Worm (Caenorhabditis elegans): ENCODE measurements around the gene mxl-2.

DNA sequence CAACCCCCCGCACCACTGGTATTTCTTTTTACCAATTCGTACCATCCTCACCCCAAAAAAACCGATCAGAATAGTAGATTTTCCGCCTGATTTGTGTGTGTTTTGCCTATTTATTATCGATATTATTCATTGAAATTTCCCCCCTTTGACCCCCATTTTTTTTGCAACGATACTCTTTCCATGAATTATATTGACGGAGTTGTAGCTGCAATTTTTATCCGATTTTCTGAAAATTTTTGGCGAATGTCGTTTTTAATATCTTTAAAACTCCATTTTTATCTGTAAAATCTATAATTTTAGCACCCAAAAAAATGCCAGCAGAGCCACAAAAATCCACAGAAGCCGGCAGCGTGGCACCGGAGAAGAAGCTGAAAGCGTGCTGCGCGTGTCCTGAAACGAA is 2.8 kb upstream of the mxl-2 start, which contains the start of gene cox-17:
- TF ChIP-seq unc-62 (GFP tag; optimal IDR thresholded peaks at IDR 0.05), result no peak
- TF ChIP-seq lag-1 (GFP tag; IDR thresholded peaks at IDR 0.05), result no peak
- TF ChIP-seq atf-7 (tag; optimal IDR thresholded peaks at IDR 0.05), result no peak
- TF ChIP-seq F33H1.4 (GFP tag; IDR thresholded peaks at IDR 0.05), result no peak
- TF ChIP-seq madf-8 (GFP tag; conservative IDR thresholded peaks at IDR 0.05), result no peak
- no peak for TF ChIP-seq pha-4 (tag; optimal IDR thresholded peaks at IDR 0.05)
- no peak for TF ChIP-seq ama-1 (optimal IDR thresholded peaks at IDR 0.05)
- no peak for TF ChIP-seq ama-1 (GFP tag; optimal IDR thresholded peaks at IDR 0.05)
- TF ChIP-seq hsf-1 (GFP tag; IDR thresholded peaks at IDR 0.05), result no peak
- TF ChIP-seq Y56A3A.18 (GFP tag; IDR thresholded peaks at IDR 0.05), result no peak
- TF ChIP-seq nfya-1 (tag; optimal IDR thresholded peaks at IDR 0.05; ENCODE audit: borderline replicate concordance, insufficient read depth), result no peak
- TF ChIP-seq rpc-1 (optimal IDR thresholded peaks at IDR 0.05), result no peak
- TF ChIP-seq rpc-1 (tag; optimal IDR thresholded peaks at IDR 0.05), result no peak
- no peak for TF ChIP-seq bed-2 (GFP tag; IDR thresholded peaks at IDR 0.05)
